Fruit fly (Drosophila melanogaster) whole organism, embryonic: ENCODE results near the gene CG34179.

ENCODE experiments used
- Atf-2 ChIP-seq: fragments of 200-800 bp; sonication (Bioruptor generic); optimal IDR thresholded peaks from 2 replicates; lab custom pipeline; 2016; ENCODE audit warnings: missing biosample characterization, missing genetic modification characterization
- BEAF-32 ChIP-seq: fragments of 200-800 bp; sonication (Bioruptor generic); optimal IDR thresholded peaks from 3 replicates; lab custom pipeline; 2017; ENCODE audit warnings: missing biosample characterization, missing genetic modification characterization, mild to moderate bottlenecking, moderate library complexity, missing genetic modification reagents
- C15 ChIP-seq: fragments of 200-800 bp; sonication (Bioruptor generic); IDR thresholded peaks from 3 replicates; pipeline ENCODE4 v1.3.6; 2022; ENCODE audit warnings: missing biosample characterization, missing genetic modification characterization
- CG11504 ChIP-seq: fragments of 200-800 bp; sonication (Bioruptor generic); optimal IDR thresholded peaks from 3 replicates; lab custom pipeline; 2019; ENCODE audit warnings: missing biosample characterization, mild to moderate bottlenecking, missing genetic modification characterization, moderate library complexity
- CG12236 ChIP-seq: fragments of 200-800 bp; sonication (Bioruptor generic); optimal IDR thresholded peaks from 2 replicates; lab custom pipeline; 2016; ENCODE audit warnings: missing biosample characterization, missing genetic modification characterization
- CG14965 ChIP-seq: fragments of 200-800 bp; sonication (Bioruptor generic); optimal IDR thresholded peaks from 2 replicates; lab custom pipeline; 2016; ENCODE audit warnings: missing biosample characterization, missing genetic modification characterization, borderline replicate concordance
- CG16863 ChIP-seq: fragments of 200-800 bp; sonication (Bioruptor generic); optimal IDR thresholded peaks from 3 replicates; lab custom pipeline; 2016; ENCODE audit warnings: missing biosample characterization, missing genetic modification characterization
- CG30431 ChIP-seq: fragments of 200-800 bp; sonication (Bioruptor generic); optimal IDR thresholded peaks from 2 replicates; lab custom pipeline; 2017; ENCODE audit warnings: missing biosample characterization, missing genetic modification characterization
- CG34376 ChIP-seq: fragments of 200-800 bp; sonication (Bioruptor generic); optimal IDR thresholded peaks from 2 replicates; lab custom pipeline; 2018; ENCODE audit warnings: missing biosample characterization, mild to moderate bottlenecking, missing genetic modification characterization
- CG4360 ChIP-seq: fragments of 200-800 bp; sonication (Bioruptor generic); IDR thresholded peaks from 2 replicates; pipeline ENCODE4 v1.3.6; 2022; ENCODE audit warnings: missing biosample characterization, missing genetic modification characterization
- CG43689 ChIP-seq: fragments of 200-800 bp; sonication (Bioruptor generic); IDR thresholded peaks from 2 replicates; pipeline ENCODE4 v1.3.6; 2022; ENCODE audit warnings: missing biosample characterization, missing genetic modification characterization
- CG4854 ChIP-seq: fragments of 200-800 bp; sonication (Bioruptor generic); optimal IDR thresholded peaks from 2 replicates; lab custom pipeline; 2016; ENCODE audit warnings: missing biosample characterization, missing genetic modification characterization, inconsistent platforms
- CG5180 ChIP-seq: fragments of 200-800 bp; sonication (Bioruptor generic); optimal IDR thresholded peaks from 3 replicates; lab custom pipeline; 2017; ENCODE audit warnings: missing biosample characterization, missing genetic modification characterization, mild to moderate bottlenecking, moderate library complexity, missing genetic modification reagents
- CG6765 ChIP-seq: fragments of 200-800 bp; sonication (Bioruptor generic); optimal IDR thresholded peaks from 3 replicates; lab custom pipeline; 2017; ENCODE audit warnings: missing biosample characterization, mild to moderate bottlenecking, missing genetic modification characterization
- CrebB ChIP-seq: fragments of 200-800 bp; sonication (Bioruptor generic); optimal IDR thresholded peaks from 3 replicates; lab custom pipeline; 2018; ENCODE audit warnings: missing biosample characterization, mild to moderate bottlenecking, missing genetic modification characterization
- Dad ChIP-seq: fragments of 200-800 bp; sonication (Bioruptor generic); optimal IDR thresholded peaks from 3 replicates; lab custom pipeline; 2016; ENCODE audit warnings: missing biosample characterization, missing genetic modification characterization
- Fer2 ChIP-seq: fragments of 200-800 bp; sonication (Bioruptor generic); optimal IDR thresholded peaks from 2 replicates; lab custom pipeline; 2018; ENCODE audit warnings: missing biosample characterization, mild to moderate bottlenecking, missing genetic modification characterization, moderate library complexity
- Fer3 ChIP-seq: fragments of 200-800 bp; sonication (Bioruptor generic); optimal IDR thresholded peaks from 2 replicates; lab custom pipeline; 2018; ENCODE audit warnings: missing biosample characterization, mild to moderate bottlenecking, missing genetic modification characterization, moderate library complexity
- HLH3B ChIP-seq: fragments of 200-800 bp; sonication (Bioruptor generic); IDR thresholded peaks from 2 replicates; pipeline ENCODE4 v1.3.6; 2022; ENCODE audit warnings: missing biosample characterization, missing genetic modification characterization
- HmgD ChIP-seq: fragments of 200-800 bp; sonication (Bioruptor generic); optimal IDR thresholded peaks from 3 replicates; lab custom pipeline; 2016; ENCODE audit warnings: missing biosample characterization, missing genetic modification characterization
- Kr ChIP-seq: fragments of 200-800 bp; sonication (Bioruptor generic); optimal IDR thresholded peaks from 2 replicates; lab custom pipeline; 2017; ENCODE audit warnings: missing biosample characterization, mild to moderate bottlenecking, missing genetic modification characterization
- MBD-R2 ChIP-seq: fragments of 200-800 bp; sonication (Bioruptor generic); IDR thresholded peaks from 2 replicates; pipeline ENCODE4 v1.3.6; 2022; ENCODE audit warnings: missing biosample characterization, missing genetic modification characterization
- MESR4 ChIP-seq: fragments of 200-800 bp; sonication (Bioruptor generic); optimal IDR thresholded peaks from 2 replicates; lab custom pipeline; 2018; ENCODE audit warnings: missing biosample characterization, mild to moderate bottlenecking, missing genetic modification characterization, moderate library complexity
- Med ChIP-seq: fragments of 200-800 bp; sonication (Bioruptor generic); peaks from one replicate; lab custom pipeline; 2016; ENCODE audit warnings: missing biosample characterization, missing genetic modification characterization, mild to moderate bottlenecking, inconsistent platforms, moderate library complexity
- Nf-YC ChIP-seq: fragments of 200-800 bp; optimal IDR thresholded peaks from 3 replicates; lab custom pipeline; 2019; ENCODE audit warnings: missing biosample characterization, mild to moderate bottlenecking, missing genetic modification characterization, moderate library complexity
- PHDP ChIP-seq: fragments of 200-800 bp; sonication (Bioruptor generic); optimal IDR thresholded peaks from 3 replicates; lab custom pipeline; 2018; ENCODE audit warnings: missing biosample characterization, mild to moderate bottlenecking, missing genetic modification characterization, moderate library complexity
- Poxn ChIP-seq: fragments of 200-800 bp; sonication (Bioruptor generic); IDR thresholded peaks from 2 replicates; pipeline ENCODE4 v1.3.6; 2022; ENCODE audit warnings: missing biosample characterization, missing genetic modification characterization
- Rx ChIP-seq: fragments of 200-800 bp; sonication (Bioruptor generic); IDR thresholded peaks from 2 replicates; pipeline ENCODE4 v1.3.6; 2022; ENCODE audit warnings: missing biosample characterization, missing genetic modification characterization
- Sin3A ChIP-seq: fragments of >200 bp; optimal IDR thresholded peaks from 2 replicates; lab custom pipeline; 2018
- TFAM ChIP-seq: fragments of 200-800 bp; sonication (Bioruptor generic); optimal IDR thresholded peaks from 2 replicates; lab custom pipeline; 2017; ENCODE audit warnings: missing biosample characterization, missing genetic modification characterization, inconsistent platforms
- al ChIP-seq: fragments of 200-800 bp; sonication (Bioruptor generic); IDR thresholded peaks from 2 replicates; pipeline ENCODE4 v1.3.6; 2022; ENCODE audit warnings: missing biosample characterization, missing genetic modification characterization
- bigmax ChIP-seq: fragments of 200-800 bp; sonication (Bioruptor generic); optimal IDR thresholded peaks from 2 replicates; lab custom pipeline; 2018; ENCODE audit warnings: missing biosample characterization, mild to moderate bottlenecking, missing genetic modification characterization
- btn ChIP-seq: fragments of 200-800 bp; sonication (Bioruptor generic); optimal IDR thresholded peaks from 2 replicates; lab custom pipeline; 2016; ENCODE audit warnings: missing biosample characterization, missing genetic modification characterization
- cad ChIP-seq: fragments of >200 bp; optimal IDR thresholded peaks from 2 replicates; lab custom pipeline; 2017; ENCODE audit warnings: missing biosample characterization, missing genetic modification characterization
- caup ChIP-seq: fragments of 200-800 bp; sonication (Bioruptor generic); optimal IDR thresholded peaks from 3 replicates; lab custom pipeline; 2017; ENCODE audit warnings: missing biosample characterization, mild to moderate bottlenecking, missing genetic modification characterization, moderate library complexity; ENCODE audit not compliant: severe bottlenecking
- eve ChIP-seq, 2 experiments: fragments of >200 bp; optimal IDR thresholded peaks; 2 replicates each; lab custom pipeline; 2017; ENCODE audit warnings: missing biosample characterization in 2 of 2, missing genetic modification characterization in 2 of 2
- eyg ChIP-seq: fragments of 200-800 bp; sonication (Bioruptor generic); optimal IDR thresholded peaks from 3 replicates; lab custom pipeline; 2016; ENCODE audit warnings: missing biosample characterization, missing genetic modification characterization
- fd3F ChIP-seq: fragments of 200-800 bp; sonication (Bioruptor generic); optimal IDR thresholded peaks from 2 replicates; lab custom pipeline; 2018; ENCODE audit warnings: missing biosample characterization, mild to moderate bottlenecking, missing genetic modification characterization, moderate library complexity
- h ChIP-seq: fragments of >200 bp; optimal IDR thresholded peaks from 2 replicates; lab custom pipeline; 2017
- knrl ChIP-seq: fragments of 200-800 bp; sonication (Bioruptor generic); IDR thresholded peaks from 3 replicates; pipeline ENCODE4 v1.3.6; 2022; ENCODE audit warnings: missing biosample characterization, missing genetic modification characterization; ENCODE audit not compliant: partially characterized antibody
- lola ChIP-seq, 3 experiments: fragments of >200 bp in 2 of 3; fragments of 200-800 bp in 1 of 3; sonication (Bioruptor generic) in 1 of 3; optimal IDR thresholded peaks; 2 replicates each; lab custom pipeline; 2017 to 2019; ENCODE audit warnings: missing biosample characterization in 3 of 3, missing genetic modification characterization in 3 of 3, mild to moderate bottlenecking in 1 of 3, moderate library complexity in 1 of 3
- nau ChIP-seq: fragments of 200-800 bp; sonication (Bioruptor generic); optimal IDR thresholded peaks from 3 replicates; lab custom pipeline; 2017; ENCODE audit warnings: missing biosample characterization, mild to moderate bottlenecking, missing genetic modification characterization, missing genetic modification reagents
- odd ChIP-seq: fragments of 200-800 bp; sonication (Bioruptor generic); optimal IDR thresholded peaks from 2 replicates; lab custom pipeline; 2017; ENCODE audit warnings: missing biosample characterization, mild to moderate bottlenecking, missing genetic modification characterization
- psq ChIP-seq: fragments of 200-800 bp; sonication (Bioruptor generic); optimal IDR thresholded peaks from 2 replicates; lab custom pipeline; 2017; ENCODE audit warnings: missing biosample characterization, missing genetic modification characterization
- pum ChIP-seq: fragments of 200-800 bp; sonication (Bioruptor generic); optimal IDR thresholded peaks from 2 replicates; lab custom pipeline; 2016; ENCODE audit warnings: missing biosample characterization, missing genetic modification characterization
- sisA ChIP-seq: fragments of 200-800 bp; sonication (Bioruptor generic); IDR thresholded peaks from 2 replicates; pipeline ENCODE4 v1.3.6; 2022; ENCODE audit warnings: missing biosample characterization, missing genetic modification characterization
- slbo ChIP-seq: fragments of 200-800 bp; sonication (Bioruptor generic); IDR thresholded peaks from 2 replicates; pipeline ENCODE4 v1.3.6; 2022; ENCODE audit warnings: missing biosample characterization, missing genetic modification characterization
- so ChIP-seq: fragments of 200-800 bp; sonication (Bioruptor generic); IDR thresholded peaks from 3 replicates; pipeline ENCODE4 v1.3.6; 2022; ENCODE audit warnings: missing biosample characterization, missing genetic modification characterization
- ttk ChIP-seq: fragments of 200-800 bp; sonication (Bioruptor generic); IDR thresholded peaks from 2 replicates; pipeline ENCODE4 v2.1.2; 2022; ENCODE audit warnings: missing biosample characterization, missing genetic modification characterization
- zf30C ChIP-seq: fragments of 200-800 bp; sonication (Bioruptor generic); optimal IDR thresholded peaks from 3 replicates; lab custom pipeline; 2018; ENCODE audit warnings: missing biosample characterization, mild to moderate bottlenecking, missing genetic modification characterization

The CG34179 gene

dm6 chr2L:6062382-6063082, 14.0 kb upstream of the CG34179 start, which contains the start of the genes ND-51 and CG13994 (continued):
- TF ChIP-seq al (GFP tag; lab: Robert Waterston, UW) (peak; percentile 66), sisA (GFP tag; lab: Robert Waterston, UW) (peak; percentile 86), CG30431 (GFP tag; lab: Kevin White, UChicago) (peak; percentile 69), Dad (peak; percentile 79), so (peak; percentile 75; the same call in 1 of the 3 replicates), Sin3A (lab: Kevin White, UChicago) (peak; percentile 87), CG11504 (no peak), BEAF-32 (peak; percentile 58), C15 (GFP tag; lab: Robert Waterston, UW) (peak; percentile 68; the same call in 1 of the 3 replicates), CG4360 (0 out of 2 replicates have a peak, but pooled peaks have one; percentile 45), lola (GFP tag; optimal IDR thresholded peaks at IDR 0.05; lab: Kevin White, UChicago) (peak in 1 of 3 experiments; percentile 79), pum (peak; percentile 90), Poxn (GFP tag; lab: Robert Waterston, UW) (0 out of 2 replicates have a peak, but pooled peaks have one; percentile 54), CG14965 (GFP tag; lab: Kevin White, UChicago) (no peak), eve (GFP tag; optimal IDR thresholded peaks at IDR 0.05; lab: Kevin White, UChicago) (no peak), Med (GFP tag; lab: Kevin White, UChicago) (peak; percentile 98), odd (no peak), TFAM (GFP tag; lab: Kevin White, UChicago) (no peak), CG5180 (GFP tag; lab: Kevin White, UChicago) (peak; percentile 42), Nf-YC (tag; lab: Kevin White, UChicago) (peak; percentile 77), CrebB (tag; lab: Kevin White, UChicago) (peak; percentile 35), Atf-2 (GFP tag; lab: Kevin White, UChicago) (peak; percentile 85), CG6765 (GFP tag; lab: Kevin White, UChicago) (no peak), Kr (GFP tag; lab: Kevin White, UChicago) (no peak), psq (GFP tag; lab: Kevin White, UChicago) (peak; percentile 17), Fer3 (tag; lab: Kevin White, UChicago) (peak; percentile 83), HmgD (GFP tag; lab: Kevin White, UChicago) (peak; percentile 52), zf30C (no peak), CG4854 (peak; percentile 83), CG34376 (GFP tag; lab: Kevin White, UChicago) (peak; percentile 66), fd3F (GFP tag; lab: Kevin White, UChicago) (peak; percentile 77), Rx (GFP tag; lab: Robert Waterston, UW) (peak; percentile 74), CG16863 (GFP tag; lab: Kevin White, UChicago) (peak; percentile 79), eyg (peak; percentile 76), btn (GFP tag; lab: Kevin White, UChicago) (peak; percentile 58), MBD-R2 (peak; percentile 86), MESR4 (peak; percentile 48), nau (GFP tag; lab: Kevin White, UChicago) (no peak), Fer2 (tag; lab: Kevin White, UChicago) (peak; percentile 82), bigmax (no peak), HLH3B (GFP tag; lab: Robert Waterston, UW) (peak; percentile 82), CG12236 (GFP tag; lab: Kevin White, UChicago) (peak; percentile 51), caup (GFP tag; lab: Kevin White, UChicago) (peak; percentile 85), h (lab: Kevin White, UChicago) (no peak), PHDP (tag; lab: Kevin White, UChicago) (peak; percentile 73), CG43689 (GFP tag; lab: Robert Waterston, UW) (no peak), ttk (GFP tag; lab: Robert Waterston, UW) (peak; percentile 78), slbo (GFP tag; lab: Robert Waterston, UW) (peak; percentile 89), knrl (peak; percentile 50; the same call in 2 of the 3 replicates), cad (GFP tag; lab: Kevin White, UChicago) (no peak)
